Fruit fly (Drosophila melanogaster): ENCODE data around the gene CycJ.

Gene CycJ

DNA sequence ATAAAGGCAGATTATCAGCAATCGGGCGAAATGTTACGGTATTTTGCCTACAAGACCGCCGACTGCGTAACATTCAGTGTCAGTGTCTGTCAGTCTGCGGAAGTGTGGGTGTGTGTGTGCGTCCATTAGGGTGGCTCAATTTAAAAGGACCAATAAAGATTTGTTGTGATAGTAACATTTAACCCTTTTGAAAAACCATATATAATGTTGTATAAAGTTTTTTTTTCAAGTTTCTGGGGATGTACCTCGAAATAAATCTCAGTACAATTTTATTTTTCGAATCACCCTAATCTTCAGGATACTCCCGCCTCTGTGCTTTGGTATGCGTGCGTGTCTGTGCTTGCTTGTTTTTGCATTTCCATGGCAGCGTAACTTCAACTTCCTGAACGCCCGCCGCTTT lies 6.6 kb downstream of the CycJ start (continued):
- TF ChIP-seq vnd (GFP tag; IDR thresholded peaks at IDR 0.05; ENCODE audit: partially characterized antibody): no peak
- peak; percentile 77 for TF ChIP-seq CG8924 (tag; optimal IDR thresholded peaks at IDR 0.05)
- TF ChIP-seq Max (GFP tag; optimal IDR thresholded peaks at IDR 0.05): no peak
- TF ChIP-seq TFAM (GFP tag; optimal IDR thresholded peaks at IDR 0.05): no peak
- peak; percentile 67 for TF ChIP-seq Hsf (GFP tag; optimal IDR thresholded peaks at IDR 0.05)
- peak; percentile 57; the same call in 1 of the 3 replicates for TF ChIP-seq CG34422 (GFP tag; IDR thresholded peaks at IDR 0.05)
- TF ChIP-seq schlank (tag; optimal IDR thresholded peaks at IDR 0.05): peak; percentile 79
- TF ChIP-seq nmo (GFP tag; optimal IDR thresholded peaks at IDR 0.05): peak; percentile 32
- TF ChIP-seq CG10462 (GFP tag; optimal IDR thresholded peaks at IDR 0.05): no peak
- TF ChIP-seq CG1529 (GFP tag; optimal IDR thresholded peaks at IDR 0.05): peak; percentile 47
- TF ChIP-seq Abd-B (GFP tag; optimal IDR thresholded peaks at IDR 0.05): peak; percentile 17
- no peak for TF ChIP-seq CG4617 (GFP tag; optimal IDR thresholded peaks at IDR 0.05; ENCODE audit: borderline replicate concordance)
- TF ChIP-seq CG7987 (GFP tag; optimal IDR thresholded peaks at IDR 0.05): no peak
- TF ChIP-seq CG5953 (GFP tag; IDR thresholded peaks at IDR 0.05): 0 out of 2 replicates have a peak, but pooled peaks have one; percentile 23
- TF ChIP-seq lmd (GFP tag; IDR thresholded peaks at IDR 0.05): peak; percentile 71
- peak; percentile 32 for TF ChIP-seq CG8089 (GFP tag; optimal IDR thresholded peaks at IDR 0.05)
- TF ChIP-seq CG12299 (tag; optimal IDR thresholded peaks at IDR 0.05): peak; percentile 88
- TF ChIP-seq Fer1 (GFP tag; optimal IDR thresholded peaks at IDR 0.05): peak; percentile 94
- TF ChIP-seq run (tag; optimal IDR thresholded peaks at IDR 0.05): peak; percentile 20
- TF ChIP-seq D19B (GFP tag; optimal IDR thresholded peaks at IDR 0.05): peak; percentile 42
- peak; percentile 58 for TF ChIP-seq CG18011 (GFP tag; optimal IDR thresholded peaks at IDR 0.05)
- TF ChIP-seq jing (GFP tag; optimal IDR thresholded peaks at IDR 0.05): no peak
- TF ChIP-seq CG4360 (GFP tag; IDR thresholded peaks at IDR 0.05): no peak
- TF ChIP-seq CG12219 (GFP tag; optimal IDR thresholded peaks at IDR 0.05): peak; percentile 73
- peak; percentile 21 for TF ChIP-seq CG12104 (GFP tag; optimal IDR thresholded peaks at IDR 0.05)
- peak; percentile 88 for TF ChIP-seq CG2678 (tag; optimal IDR thresholded peaks at IDR 0.05)
- TF ChIP-seq lbe (GFP tag; optimal IDR thresholded peaks at IDR 0.05): no peak
- no peak for TF ChIP-seq Sry-δ (GFP tag; optimal IDR thresholded peaks at IDR 0.05)
- TF ChIP-seq hkb (optimal IDR thresholded peaks at IDR 0.05): no peak
- TF ChIP-seq hkb (GFP tag; IDR thresholded peaks at IDR 0.05): peak; percentile 89
- TF ChIP-seq fu2 (GFP tag; optimal IDR thresholded peaks at IDR 0.05): peak; percentile 63
- TF ChIP-seq CG11247 (GFP tag; IDR thresholded peaks at IDR 0.05): peak; percentile 74
- peak; percentile 63 for TF ChIP-seq nau (GFP tag; optimal IDR thresholded peaks at IDR 0.05)
- no peak for TF ChIP-seq da (GFP tag; optimal IDR thresholded peaks at IDR 0.05)
- peak; percentile 44 for TF ChIP-seq Dad (GFP tag; optimal IDR thresholded peaks at IDR 0.05)
- no peak for TF ChIP-seq D (optimal IDR thresholded peaks at IDR 0.05)
- TF ChIP-seq D (GFP tag; optimal IDR thresholded peaks at IDR 0.05): peak; percentile 41
- TF ChIP-seq CG3163 (GFP tag; optimal IDR thresholded peaks at IDR 0.05): no peak
- no peak for TF ChIP-seq Trl (optimal IDR thresholded peaks at IDR 0.05)
- peak; percentile 44 for TF ChIP-seq Trl (GFP tag; optimal IDR thresholded peaks at IDR 0.05)
- TF ChIP-seq sqz (GFP tag; optimal IDR thresholded peaks at IDR 0.05): no peak
- peak; percentile 14 for TF ChIP-seq CG18476 (GFP tag; optimal IDR thresholded peaks at IDR 0.05)
- TF ChIP-seq phol (tag; optimal IDR thresholded peaks at IDR 0.05): peak; percentile 43
- TF ChIP-seq gfzf (GFP tag; optimal IDR thresholded peaks at IDR 0.05): no peak
- no peak for TF ChIP-seq mld (GFP tag; IDR thresholded peaks at IDR 0.05; ENCODE audit: partially characterized antibody)
- TF ChIP-seq zen2 (GFP tag; IDR thresholded peaks at IDR 0.05; ENCODE audit: partially characterized antibody): no peak
- peak; percentile 81 for TF ChIP-seq CG12769 (tag; optimal IDR thresholded peaks at IDR 0.05)
- TF ChIP-seq Ets97D (GFP tag; optimal IDR thresholded peaks at IDR 0.05): peak; percentile 18
- no peak for TF ChIP-seq ro (GFP tag; IDR thresholded peaks at IDR 0.05)
- TF ChIP-seq CG17802 (tag; optimal IDR thresholded peaks at IDR 0.05): no peak
- TF ChIP-seq CG31441 (GFP tag; IDR thresholded peaks at IDR 0.05): peak; percentile 69
- no peak for TF ChIP-seq CG9797 (GFP tag; optimal IDR thresholded peaks at IDR 0.05)
